Worm (Caenorhabditis elegans) whole organism, L4 larva: ENCODE data around the gene msp-59.
A peak's percentile ranks its signal among the peaks of the same experiment; 100 is the strongest.

Source experiments
- D1046.2 ChIP-seq: fragments of 200-800 bp; sonication (Bioruptor generic); IDR thresholded peaks from 2 replicates; pipeline ENCODE4 v1.3.6; 2022; ENCODE audit warnings: missing genetic modification characterization, missing compliant biosample characterization
- F44E2.7 ChIP-seq: fragments of 200-800 bp; sonication (Bioruptor generic); IDR thresholded peaks from 2 replicates; pipeline ENCODE4 v2.1.2; 2022; ENCODE audit warnings: missing genetic modification characterization, missing compliant biosample characterization
- F49E8.2 ChIP-seq: sonication (generic microtip); optimal IDR thresholded peaks from 2 replicates; lab custom pipeline; 2016; ENCODE audit warnings: missing compliant biosample characterization, mild to moderate bottlenecking, missing genetic modification characterization, borderline replicate concordance
- R02D3.7 ChIP-seq: fragments of 150-350 bp; sonication (generic microtip); optimal IDR thresholded peaks from 3 replicates; lab custom pipeline; 2014; ENCODE audit warnings: missing biosample characterization, missing genetic modification characterization
- T20F7.1 ChIP-seq: fragments of 200-800 bp; sonication (Bioruptor generic); optimal IDR thresholded peaks from 2 replicates; lab custom pipeline; 2018; ENCODE audit warnings: mild to moderate bottlenecking, missing genetic modification characterization, missing compliant biosample characterization
- T26A8.4 ChIP-seq: fragments of 200-800 bp; sonication (Bioruptor generic); IDR thresholded peaks from 2 replicates; pipeline ENCODE4 v1.3.6; 2022; ENCODE audit warnings: missing genetic modification characterization, missing compliant biosample characterization
- Y48G9A.11 ChIP-seq: fragments of 200-800 bp; sonication (Bioruptor generic); IDR thresholded peaks from 2 replicates; pipeline ENCODE4 v1.3.6; 2022; ENCODE audit warnings: missing genetic modification reagents, missing genetic modification characterization, missing compliant biosample characterization
- Y5F2A.4 ChIP-seq: fragments of 200-800 bp; sonication (Bioruptor generic); optimal IDR thresholded peaks from 2 replicates; lab custom pipeline; 2018; ENCODE audit warnings: mild to moderate bottlenecking, missing genetic modification characterization, missing compliant biosample characterization
- aha-1 ChIP-seq: fragments of 150-350 bp; peaks from one replicate; lab custom pipeline; 2014; ENCODE audit warnings: missing biosample characterization, missing genetic modification characterization
- arid-1 ChIP-seq: fragments of 200-800 bp; sonication (Bioruptor generic); conservative IDR thresholded peaks from 2 replicates; pipeline ENCODE4 v1.3.6; 2022; ENCODE audit warnings: missing genetic modification reagents, missing genetic modification characterization, missing compliant biosample characterization
- attf-4 ChIP-seq: sonication (generic microtip); optimal IDR thresholded peaks from 3 replicates; lab custom pipeline; 2017; ENCODE audit warnings: missing biosample characterization, missing genetic modification characterization
- ceh-44 ChIP-seq: fragments of 200-800 bp; sonication (Bioruptor generic); IDR thresholded peaks from 2 replicates; pipeline ENCODE4 v1.3.6; 2022; ENCODE audit warnings: missing genetic modification reagents, missing genetic modification characterization, missing compliant biosample characterization
- ceh-62 ChIP-seq: sonication (generic microtip); optimal IDR thresholded peaks from 2 replicates; lab custom pipeline; 2017; ENCODE audit warnings: missing biosample characterization, missing genetic modification characterization
- ces-1 ChIP-seq: fragments of 150-350 bp; sonication (generic microtip); optimal IDR thresholded peaks from 4 replicates; lab custom pipeline; 2014; ENCODE audit warnings: missing biosample characterization, missing genetic modification reagents, missing genetic modification characterization
- daf-16 ChIP-seq, 3 experiments: sonication (generic microtip); optimal IDR thresholded peaks; 2 replicates each; lab custom pipeline; 2016 to 2017; ENCODE audit warnings: missing genetic modification characterization in 3 of 3, missing genetic modification reagents in 3 of 3, mild to moderate bottlenecking in 2 of 3, missing compliant biosample characterization in 2 of 3, missing biosample characterization in 1 of 3, moderate library complexity in 1 of 3
- daf-19 ChIP-seq: fragments of 200-800 bp; sonication (Bioruptor generic); conservative IDR thresholded peaks from 2 replicates; pipeline ENCODE4 v1.3.6; 2022; ENCODE audit warnings: missing genetic modification characterization, missing compliant biosample characterization
- daf-8 ChIP-seq: fragments of 200-800 bp; sonication (Bioruptor generic); IDR thresholded peaks from 2 replicates; pipeline ENCODE4 v1.3.6; 2022; ENCODE audit warnings: missing genetic modification characterization, missing compliant biosample characterization
- dmd-6 ChIP-seq: fragments of 200-800 bp; sonication (Bioruptor generic); IDR thresholded peaks from 2 replicates; pipeline ENCODE4 v1.3.6; 2022; ENCODE audit warnings: missing genetic modification reagents, missing genetic modification characterization, missing compliant biosample characterization
- dmd-8 ChIP-seq: fragments of 200-800 bp; sonication (Bioruptor generic); IDR thresholded peaks from 2 replicates; pipeline ENCODE4 v1.3.6; 2022; ENCODE audit warnings: missing genetic modification characterization, missing compliant biosample characterization
- dpl-1 ChIP-seq: fragments of 150-350 bp; optimal IDR thresholded peaks from 2 replicates; lab custom pipeline; 2014; ENCODE audit warnings: missing biosample characterization, missing genetic modification reagents, missing genetic modification characterization
- duxl-1 ChIP-seq: sonication (generic microtip); optimal IDR thresholded peaks from 2 replicates; lab custom pipeline; 2016; ENCODE audit warnings: mild to moderate bottlenecking, missing genetic modification characterization, moderate library complexity, missing compliant biosample characterization; ENCODE audit not compliant: poor library complexity
- fos-1 ChIP-seq: fragments of 150-350 bp; optimal IDR thresholded peaks from 2 replicates; lab custom pipeline; 2014; ENCODE audit warnings: missing biosample characterization, missing genetic modification characterization
- hlh-11 ChIP-seq: fragments of 200-800 bp; sonication (Bioruptor generic); optimal IDR thresholded peaks from 2 replicates; lab custom pipeline; 2018; ENCODE audit warnings: mild to moderate bottlenecking, missing genetic modification characterization, missing compliant biosample characterization
- hlh-30 ChIP-seq: sonication (generic microtip); optimal IDR thresholded peaks from 2 replicates; lab custom pipeline; 2017; ENCODE audit warnings: antibody characterized with exemption, mild to moderate bottlenecking, missing genetic modification characterization, missing compliant biosample characterization; ENCODE audit not compliant: insufficient read depth
- hmg-1.1 ChIP-seq: fragments of 200-800 bp; sonication (Bioruptor generic); IDR thresholded peaks from 2 replicates; pipeline ENCODE4 v1.3.6; 2022; ENCODE audit warnings: missing genetic modification reagents, missing genetic modification characterization, missing compliant biosample characterization
- jun-1 ChIP-seq: fragments of 150-350 bp; optimal IDR thresholded peaks from 2 replicates; lab custom pipeline; 2014; ENCODE audit warnings: missing biosample characterization, missing genetic modification reagents, missing genetic modification characterization
- lim-7 ChIP-seq: fragments of 200-800 bp; sonication (Bioruptor generic); IDR thresholded peaks from 2 replicates; pipeline ENCODE4 v1.3.6; 2022; ENCODE audit warnings: missing genetic modification characterization, missing compliant biosample characterization
- lin-1 ChIP-seq: fragments of 200-800 bp; sonication (Bioruptor generic); IDR thresholded peaks from 2 replicates; pipeline ENCODE4 v1.3.6; 2022; ENCODE audit warnings: missing genetic modification reagents, missing genetic modification characterization, missing compliant biosample characterization
- lin-38 ChIP-seq: fragments of 200-800 bp; sonication (Bioruptor generic); IDR thresholded peaks from 2 replicates; pipeline ENCODE4 v1.3.6; 2022; ENCODE audit warnings: missing genetic modification reagents, missing genetic modification characterization, missing compliant biosample characterization
- lsy-2 ChIP-seq, 2 experiments: fragments of 150-350 bp in 1 of 2; sonication (generic microtip) in 1 of 2; optimal IDR thresholded peaks; 2 replicates each; lab custom pipeline; 2014 to 2017; ENCODE audit warnings: missing biosample characterization in 2 of 2, missing genetic modification characterization in 2 of 2
- madf-9 ChIP-seq: fragments of 200-800 bp; sonication (Bioruptor generic); conservative IDR thresholded peaks from 2 replicates; pipeline ENCODE4 v1.3.6; 2022; ENCODE audit warnings: missing genetic modification reagents, missing genetic modification characterization, missing compliant biosample characterization
- mdl-1 ChIP-seq, 2 experiments: fragments of 150-350 bp in 1 of 2; sonication (generic microtip) in 1 of 2; optimal IDR thresholded peaks; 2 replicates each; lab custom pipeline; 2014 to 2017; ENCODE audit warnings: missing biosample characterization in 2 of 2, missing genetic modification characterization in 2 of 2
- mep-1 ChIP-seq: fragments of 150-350 bp; sonication (generic microtip); optimal IDR thresholded peaks from 3 replicates; lab custom pipeline; 2014; ENCODE audit warnings: missing biosample characterization, missing genetic modification characterization
- nhr-11 ChIP-seq: fragments of 150-350 bp; optimal IDR thresholded peaks from 2 replicates; lab custom pipeline; 2014; ENCODE audit warnings: missing biosample characterization, missing genetic modification characterization
- nhr-25 ChIP-seq: sonication (generic microtip); optimal IDR thresholded peaks from 2 replicates; lab custom pipeline; 2017; ENCODE audit warnings: missing genetic modification characterization, mild to moderate bottlenecking, missing compliant biosample characterization, antibody characterized with exemption, moderate library complexity, borderline replicate concordance; ENCODE audit not compliant: insufficient read depth
- nhr-28 ChIP-seq: fragments of 150-350 bp; optimal IDR thresholded peaks from 2 replicates; lab custom pipeline; 2014; ENCODE audit warnings: missing biosample characterization, missing genetic modification characterization
- nhr-41 ChIP-seq: fragments of 200-800 bp; sonication (Bioruptor generic); IDR thresholded peaks from 2 replicates; pipeline ENCODE4 v1.3.6; 2022; ENCODE audit warnings: missing genetic modification reagents, missing genetic modification characterization, missing compliant biosample characterization
- nhr-48 ChIP-seq: sonication (generic microtip); optimal IDR thresholded peaks from 2 replicates; lab custom pipeline; 2016; ENCODE audit warnings: mild to moderate bottlenecking, missing genetic modification characterization, missing compliant biosample characterization
- nhr-6 ChIP-seq: fragments of 150-350 bp; optimal IDR thresholded peaks from 2 replicates; lab custom pipeline; 2014; ENCODE audit warnings: missing biosample characterization, missing genetic modification characterization
- pha-4 ChIP-seq, 2 experiments: fragments of 150-350 bp in 1 of 2; fragments of 200-800 bp in 1 of 2; sonication (Bioruptor generic) in 1 of 2; IDR thresholded peaks in 1 of 2; optimal IDR thresholded peaks in 1 of 2; 2 replicates each; pipeline versions ENCODE4 v1.3.6 to Lab custom; 2014 to 2022; ENCODE audit warnings: missing genetic modification characterization in 2 of 2, missing genetic modification reagents in 2 of 2, missing biosample characterization in 1 of 2, missing compliant biosample characterization in 1 of 2
- php-3 ChIP-seq: fragments of 200-800 bp; sonication (Bioruptor generic); IDR thresholded peaks from 2 replicates; pipeline ENCODE4 v1.3.6; 2022; ENCODE audit warnings: missing genetic modification reagents, missing genetic modification characterization, missing compliant biosample characterization
- rbr-2 ChIP-seq: sonication (generic microtip); optimal IDR thresholded peaks from 2 replicates; lab custom pipeline; 2016; ENCODE audit warnings: missing genotype, missing genetic modification characterization, missing compliant biosample characterization
- set-16 ChIP-seq: fragments of 200-800 bp; sonication (Bioruptor generic); IDR thresholded peaks from 2 replicates; pipeline ENCODE4 v1.3.6; 2022; ENCODE audit warnings: missing genetic modification reagents, missing genetic modification characterization, missing compliant biosample characterization
- snpc-1.2 ChIP-seq: fragments of 200-800 bp; sonication (Bioruptor generic); IDR thresholded peaks from 2 replicates; pipeline ENCODE4 v1.3.6; 2022; ENCODE audit warnings: missing genetic modification reagents, missing genetic modification characterization, missing compliant biosample characterization
- snpc-4 ChIP-seq: fragments of 150-350 bp; optimal IDR thresholded peaks from 2 replicates; lab custom pipeline; 2014; ENCODE audit warnings: missing biosample characterization, missing genetic modification characterization
- spr-1 ChIP-seq: sonication (generic microtip); optimal IDR thresholded peaks from 2 replicates; lab custom pipeline; 2016; ENCODE audit warnings: mild to moderate bottlenecking, missing genetic modification characterization, missing compliant biosample characterization
- spr-3 ChIP-seq: fragments of 200-800 bp; sonication (Bioruptor generic); optimal IDR thresholded peaks from 2 replicates; lab custom pipeline; 2018; ENCODE audit warnings: mild to moderate bottlenecking, missing genetic modification characterization, missing compliant biosample characterization
- tag-97 ChIP-seq: fragments of 200-800 bp; sonication (Bioruptor generic); IDR thresholded peaks from 2 replicates; pipeline ENCODE4 v1.3.6; 2022; ENCODE audit warnings: missing genetic modification characterization, missing compliant biosample characterization
- unc-62 ChIP-seq, 3 experiments: fragments of 150-350 bp in 1 of 3; sonication (generic microtip); optimal IDR thresholded peaks in 2 of 3; peaks in 1 of 3; 1 replicate in 1 of 3; 2 replicates in 2 of 3; lab custom pipeline; 2014 to 2017; ENCODE audit warnings: missing biosample characterization in 3 of 3, missing genetic modification characterization in 3 of 3, missing genetic modification reagents in 3 of 3, missing genotype in 1 of 3
- zip-2 ChIP-seq: fragments of 150-350 bp; optimal IDR thresholded peaks from 2 replicates; lab custom pipeline; 2014; ENCODE audit warnings: missing biosample characterization, missing genetic modification characterization

The msp-59 gene

DNA sequence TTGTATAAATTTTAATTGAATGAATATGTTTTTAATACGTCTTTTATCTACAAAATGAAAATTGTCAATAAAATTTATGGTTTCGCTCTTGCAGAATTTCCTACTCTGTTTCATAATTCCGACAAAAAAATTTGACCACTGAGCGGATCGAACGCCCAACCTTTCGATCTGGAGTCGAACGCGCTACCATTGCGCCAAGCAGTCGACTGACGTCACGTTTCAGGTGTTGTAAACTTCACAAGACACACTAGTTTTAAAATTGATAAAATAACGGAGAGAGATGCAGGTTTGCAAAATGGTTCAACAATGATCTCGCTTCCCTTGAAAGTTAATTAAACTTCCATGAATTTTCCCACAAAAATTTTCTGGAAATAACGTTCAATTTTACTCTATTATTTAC, 31.3 kb upstream of the msp-59 start:
- TF ChIP-seq nhr-6 (tag; lab: Kevin White, UChicago) (peak; percentile 5), ces-1 (GFP tag; lab: Kevin White, UChicago) (no peak), Y48G9A.11 (GFP tag; lab: Robert Waterston, UW) (no peak), attf-4 (tag; lab: Kevin White, UChicago) (no peak), jun-1 (no peak), dpl-1 (GFP tag; lab: Kevin White, UChicago) (no peak), lin-38 (GFP tag; lab: Robert Waterston, UW) (peak; percentile 54), rbr-2 (tag; lab: Kevin White, UChicago) (no peak), D1046.2 (GFP tag; lab: Robert Waterston, UW) (no peak), dmd-8 (GFP tag; lab: Robert Waterston, UW) (no peak), nhr-11 (tag; lab: Kevin White, UChicago) (no peak), nhr-41 (GFP tag; lab: Robert Waterston, UW) (no peak), tag-97 (GFP tag; lab: Robert Waterston, UW) (no peak), hlh-30 (tag; lab: Kevin White, UChicago) (peak; percentile 54), R02D3.7 (tag; lab: Kevin White, UChicago) (no peak), pha-4 (GFP tag; IDR thresholded peaks at IDR 0.05; lab: Robert Waterston, UW) (peak; percentile 56; the same call in 1 of the 2 replicates), pha-4 (tag; optimal IDR thresholded peaks at IDR 0.05; lab: Kevin White, UChicago) (no peak), madf-9 (GFP tag; lab: Robert Waterston, UW) (no peak), T26A8.4 (GFP tag; lab: Robert Waterston, UW) (0 out of 2 replicates have a peak, but pooled peaks have one; percentile 29), arid-1 (GFP tag; lab: Robert Waterston, UW) (peak; percentile 53; the same call in 1 of the 2 replicates), daf-8 (GFP tag; lab: Robert Waterston, UW) (no peak), lsy-2 (tag; optimal IDR thresholded peaks at IDR 0.05; lab: Kevin White, UChicago) (no peak), lin-1 (GFP tag; lab: Robert Waterston, UW) (no peak), nhr-28 (tag; lab: Kevin White, UChicago) (no peak), duxl-1 (tag; lab: Kevin White, UChicago) (no peak), mep-1 (tag; lab: Kevin White, UChicago) (no peak), aha-1 (tag; lab: Kevin White, UChicago) (peak; percentile 87), spr-3 (GFP tag; lab: Kevin White, UChicago) (no peak), F44E2.7 (no peak), lim-7 (no peak), fos-1 (no peak), nhr-48 (tag; lab: Kevin White, UChicago) (no peak), daf-19 (GFP tag; lab: Robert Waterston, UW) (no peak), ceh-44 (GFP tag; lab: Robert Waterston, UW) (peak; percentile 64; the same call in 1 of the 2 replicates), dmd-6 (GFP tag; lab: Robert Waterston, UW) (peak; percentile 57), php-3 (GFP tag; lab: Robert Waterston, UW) (no peak), zip-2 (tag; lab: Kevin White, UChicago) (no peak), spr-1 (tag; lab: Kevin White, UChicago) (no peak), T20F7.1 (GFP tag; lab: Kevin White, UChicago) (no peak), hlh-11 (tag; lab: Kevin White, UChicago) (no peak), unc-62 (GFP tag; optimal IDR thresholded peaks at IDR 0.05 in 1 of 2; lab: Kevin White, UChicago) (peak in 1 of 2 experiments; percentile 53), unc-62 (tag; optimal IDR thresholded peaks at IDR 0.05; lab: Kevin White, UChicago) (no peak), snpc-1.2 (GFP tag; lab: Robert Waterston, UW) (peak; percentile 95), ceh-62 (tag; lab: Kevin White, UChicago) (no peak), mdl-1 (tag; optimal IDR thresholded peaks at IDR 0.05; lab: Kevin White, UChicago) (no peak), snpc-4 (tag; lab: Kevin White, UChicago) (no peak), daf-16 (GFP tag; optimal IDR thresholded peaks at IDR 0.05; lab: Kevin White, UChicago) (peak in 1 of 2 experiments; percentile 19), daf-16 (tag; optimal IDR thresholded peaks at IDR 0.05; lab: Kevin White, UChicago) (peak; percentile 55), Y5F2A.4 (GFP tag; lab: Kevin White, UChicago) (no peak), nhr-25 (tag; lab: Kevin White, UChicago) (no peak), hmg-1.1 (no peak), set-16 (GFP tag; lab: Robert Waterston, UW) (no peak), F49E8.2 (tag; lab: Kevin White, UChicago) (no peak)
